Worm (Caenorhabditis elegans) whole organism, L3 larva: Measurements from ENCODE around the gene fars-3.

Source experiments
- R02D3.7 ChIP-seq: fragments of 150-350 bp; optimal IDR thresholded peaks from 2 replicates; lab custom pipeline; 2014; ENCODE audit warnings: missing biosample characterization, missing genetic modification characterization
- ZK546.5 ChIP-seq: sonication (generic microtip); optimal IDR thresholded peaks from 2 replicates; lab custom pipeline; 2017; ENCODE audit warnings: missing biosample characterization, missing genetic modification characterization
- aly-2 ChIP-seq: fragments of 150-350 bp; optimal IDR thresholded peaks from 2 replicates; lab custom pipeline; 2014; ENCODE audit warnings: missing biosample characterization, missing genetic modification characterization
- ama-1 ChIP-seq: fragments of 150-350 bp; optimal IDR thresholded peaks from 2 replicates; lab custom pipeline; 2018
- ceh-16 ChIP-seq: sonication (generic microtip); optimal IDR thresholded peaks from 2 replicates; lab custom pipeline; 2017; ENCODE audit warnings: missing biosample characterization, missing genetic modification characterization
- ceh-28 ChIP-seq: fragments of 150-350 bp; optimal IDR thresholded peaks from 2 replicates; lab custom pipeline; 2014; ENCODE audit warnings: missing biosample characterization, missing genetic modification reagents, missing genetic modification characterization
- ceh-82 ChIP-seq: fragments of 150-350 bp; optimal IDR thresholded peaks from 2 replicates; lab custom pipeline; 2014; ENCODE audit warnings: missing biosample characterization, missing genetic modification characterization
- ceh-9 ChIP-seq: sonication (generic microtip); optimal IDR thresholded peaks from 2 replicates; lab custom pipeline; 2018; ENCODE audit warnings: missing biosample characterization, missing genetic modification characterization
- daf-12 ChIP-seq: fragments of 150-350 bp; optimal IDR thresholded peaks from 2 replicates; lab custom pipeline; 2014; ENCODE audit warnings: missing biosample characterization, missing genetic modification reagents, missing genetic modification characterization
- egl-27 ChIP-seq: sonication (generic microtip); optimal IDR thresholded peaks from 4 replicates; lab custom pipeline; 2017; ENCODE audit warnings: missing biosample characterization, missing genetic modification reagents, missing genetic modification characterization
- egl-5 ChIP-seq: fragments of 150-350 bp; optimal IDR thresholded peaks from 2 replicates; lab custom pipeline; 2017; ENCODE audit warnings: missing biosample characterization, missing genetic modification reagents, missing genetic modification characterization, inconsistent platforms
- elt-1 ChIP-seq: fragments of 150-350 bp; optimal IDR thresholded peaks from 2 replicates; lab custom pipeline; 2014; ENCODE audit warnings: missing biosample characterization, missing genetic modification characterization
- elt-2 ChIP-seq: sonication (generic microtip); optimal IDR thresholded peaks from 2 replicates; lab custom pipeline; 2016; ENCODE audit warnings: missing genetic modification reagents, mild to moderate bottlenecking, missing genetic modification characterization, missing compliant biosample characterization
- elt-3 ChIP-seq, 3 experiments: fragments of 150-350 bp in 1 of 3; sonication (generic microtip) in 2 of 3; optimal IDR thresholded peaks; 2 replicates in 2 of 3; 4 replicates in 1 of 3; lab custom pipeline; 2014 to 2017; ENCODE audit warnings: missing biosample characterization in 3 of 3, missing genetic modification characterization in 3 of 3
- eor-1 ChIP-seq, 2 experiments: fragments of 150-350 bp; optimal IDR thresholded peaks; 2 replicates each; lab custom pipeline; 2014 to 2018; ENCODE audit warnings: missing biosample characterization in 2 of 2, missing genetic modification characterization in 2 of 2
- fkh-10 ChIP-seq: sonication (generic microtip); optimal IDR thresholded peaks from 2 replicates; lab custom pipeline; 2017; ENCODE audit warnings: missing biosample characterization, missing genetic modification reagents, missing genetic modification characterization
- fkh-2 ChIP-seq: fragments of 150-350 bp; optimal IDR thresholded peaks from 2 replicates; lab custom pipeline; 2014; ENCODE audit warnings: missing biosample characterization, missing genetic modification reagents, missing genetic modification characterization
- fos-1 ChIP-seq: fragments of 150-350 bp; optimal IDR thresholded peaks from 2 replicates; lab custom pipeline; 2014; ENCODE audit warnings: missing biosample characterization, missing genetic modification characterization
- hmg-11 ChIP-seq: sonication (generic microtip); optimal IDR thresholded peaks from 2 replicates; lab custom pipeline; 2016; ENCODE audit warnings: missing genetic modification characterization, missing compliant biosample characterization
- jun-1 ChIP-seq: fragments of 150-350 bp; optimal IDR thresholded peaks from 2 replicates; lab custom pipeline; 2014; ENCODE audit warnings: missing biosample characterization, missing genetic modification reagents, missing genetic modification characterization
- lin-15B ChIP-seq: fragments of 150-350 bp; optimal IDR thresholded peaks from 2 replicates; lab custom pipeline; 2014; ENCODE audit warnings: missing biosample characterization, missing genetic modification characterization
- lin-39 ChIP-seq: fragments of 150-350 bp; optimal IDR thresholded peaks from 2 replicates; lab custom pipeline; 2018; ENCODE audit warnings: missing biosample characterization, missing genetic modification reagents, missing genetic modification characterization
- lsy-12 ChIP-seq: sonication (generic microtip); optimal IDR thresholded peaks from 2 replicates; lab custom pipeline; 2016; ENCODE audit warnings: mild to moderate bottlenecking, missing genetic modification characterization, missing compliant biosample characterization
- mdl-1 ChIP-seq: fragments of 150-350 bp; optimal IDR thresholded peaks from 2 replicates; lab custom pipeline; 2014; ENCODE audit warnings: missing biosample characterization, missing genetic modification characterization
- mml-1 ChIP-seq: fragments of 150-350 bp; sonication (generic microtip); optimal IDR thresholded peaks from 3 replicates; lab custom pipeline; 2014; ENCODE audit warnings: missing biosample characterization, missing genetic modification characterization
- nfya-1 ChIP-seq: sonication (generic microtip); optimal IDR thresholded peaks from 2 replicates; lab custom pipeline; 2017; ENCODE audit warnings: missing genetic modification characterization, mild to moderate bottlenecking, missing compliant biosample characterization, antibody characterized with exemption, moderate library complexity; ENCODE audit not compliant: insufficient read depth
- nhr-11 ChIP-seq: fragments of 150-350 bp; optimal IDR thresholded peaks from 2 replicates; lab custom pipeline; 2014; ENCODE audit warnings: missing biosample characterization, missing genetic modification characterization
- nhr-12 ChIP-seq: fragments of 150-350 bp; optimal IDR thresholded peaks from 2 replicates; lab custom pipeline; 2014; ENCODE audit warnings: missing biosample characterization, missing genetic modification characterization
- nhr-23 ChIP-seq: fragments of 150-350 bp; optimal IDR thresholded peaks from 2 replicates; lab custom pipeline; 2014; ENCODE audit warnings: missing biosample characterization, missing genetic modification reagents, missing genetic modification characterization
- nhr-237 ChIP-seq: fragments of 150-350 bp; optimal IDR thresholded peaks from 2 replicates; lab custom pipeline; 2014; ENCODE audit warnings: missing biosample characterization, missing genetic modification characterization
- nhr-25 ChIP-seq: sonication (generic microtip); optimal IDR thresholded peaks from 2 replicates; lab custom pipeline; 2017; ENCODE audit warnings: missing biosample characterization, missing genetic modification characterization
- nhr-28 ChIP-seq: fragments of 150-350 bp; optimal IDR thresholded peaks from 2 replicates; lab custom pipeline; 2014; ENCODE audit warnings: missing biosample characterization, missing genetic modification characterization
- nhr-43 ChIP-seq: sonication (generic microtip); optimal IDR thresholded peaks from 2 replicates; lab custom pipeline; 2016; ENCODE audit warnings: mild to moderate bottlenecking, missing genetic modification characterization, missing compliant biosample characterization; ENCODE audit not compliant: poor library complexity, severe bottlenecking
- nhr-67 ChIP-seq: fragments of 150-350 bp; optimal IDR thresholded peaks from 2 replicates; lab custom pipeline; 2014; ENCODE audit warnings: missing biosample characterization, missing genetic modification characterization
- nhr-76 ChIP-seq: fragments of 150-350 bp; sonication (generic microtip); optimal IDR thresholded peaks from 5 replicates; lab custom pipeline; 2014; ENCODE audit warnings: missing biosample characterization, missing genetic modification characterization
- nhr-77 ChIP-seq: fragments of 150-350 bp; optimal IDR thresholded peaks from 2 replicates; lab custom pipeline; 2014; ENCODE audit warnings: missing biosample characterization, missing genetic modification characterization
- pha-4 ChIP-seq: fragments of 150-350 bp; optimal IDR thresholded peaks from 2 replicates; lab custom pipeline; 2014; ENCODE audit warnings: missing biosample characterization, missing genetic modification reagents, missing genetic modification characterization
- pqm-1 ChIP-seq: fragments of 150-350 bp; optimal IDR thresholded peaks from 2 replicates; lab custom pipeline; 2017; ENCODE audit warnings: missing biosample characterization, missing genetic modification characterization, inconsistent platforms
- sea-2 ChIP-seq: fragments of 150-350 bp; sonication (generic microtip); optimal IDR thresholded peaks from 4 replicates; lab custom pipeline; 2014; ENCODE audit warnings: missing biosample characterization, missing genetic modification reagents, missing genetic modification characterization
- skn-1 ChIP-seq: fragments of 150-350 bp; optimal IDR thresholded peaks from 2 replicates; lab custom pipeline; 2014; ENCODE audit warnings: missing biosample characterization, missing genetic modification characterization
- snpc-4 ChIP-seq: fragments of 150-350 bp; optimal IDR thresholded peaks from 2 replicates; lab custom pipeline; 2014; ENCODE audit warnings: missing biosample characterization, missing genetic modification characterization
- tbx-2 ChIP-seq: sonication (generic microtip); optimal IDR thresholded peaks from 2 replicates; lab custom pipeline; 2016; ENCODE audit warnings: mild to moderate bottlenecking, missing genetic modification characterization, missing compliant biosample characterization
- unc-39 ChIP-seq: sonication (generic microtip); optimal IDR thresholded peaks from 4 replicates; lab custom pipeline; 2017; ENCODE audit warnings: missing biosample characterization, missing genetic modification characterization
- unc-62 ChIP-seq: fragments of 150-350 bp; sonication (generic microtip); optimal IDR thresholded peaks from 4 replicates; lab custom pipeline; 2014; ENCODE audit warnings: missing biosample characterization, missing genetic modification reagents, missing genetic modification characterization
- zag-1 ChIP-seq: fragments of 150-350 bp; optimal IDR thresholded peaks from 2 replicates; lab custom pipeline; 2014; ENCODE audit warnings: missing biosample characterization, missing genetic modification characterization
- ztf-11 ChIP-seq: fragments of 150-350 bp; optimal IDR thresholded peaks from 2 replicates; lab custom pipeline; 2014; ENCODE audit warnings: missing biosample characterization, missing genetic modification characterization
- ztf-4 ChIP-seq: fragments of 150-350 bp; optimal IDR thresholded peaks from 2 replicates; lab custom pipeline; 2014; ENCODE audit warnings: missing biosample characterization, missing genetic modification characterization

The fars-3 gene

DNA sequence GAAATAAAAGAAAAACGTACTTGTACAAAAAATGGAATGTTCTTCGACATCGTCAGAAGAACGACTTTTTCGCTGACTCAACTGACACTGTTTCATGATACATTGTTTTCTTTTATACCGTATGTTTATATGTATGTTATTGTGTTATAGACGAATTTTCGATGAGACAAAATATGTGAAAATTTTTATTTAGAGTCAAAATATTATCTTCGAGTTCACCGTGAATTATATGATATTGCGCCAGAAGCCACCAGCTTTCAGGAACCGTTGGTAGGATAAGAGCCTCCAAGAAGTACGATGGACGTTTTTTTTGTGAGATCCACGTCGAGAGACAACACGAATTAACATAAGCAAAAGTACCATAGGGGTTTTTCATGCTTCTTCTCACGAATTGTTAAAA lies 8.6 kb upstream of the fars-3 start, which contains the start of gene F22B5.6:
F22B5.6 (minus strand) TSS at position 101 of the 400 bp plus-strand sequence.
- TF ChIP-seq egl-5 (tag; lab: Kevin White, UChicago) (no peak), nhr-237 (tag; lab: Kevin White, UChicago) (no peak), elt-1 (tag; lab: Kevin White, UChicago) (no peak), ztf-11 (tag; lab: Kevin White, UChicago) (no peak), fkh-10 (GFP tag; lab: Kevin White, UChicago) (no peak), lsy-12 (tag; lab: Kevin White, UChicago) (no peak), R02D3.7 (no peak), fkh-2 (no peak), jun-1 (no peak), pqm-1 (tag; lab: Kevin White, UChicago) (no peak), mml-1 (no peak)

DNA sequence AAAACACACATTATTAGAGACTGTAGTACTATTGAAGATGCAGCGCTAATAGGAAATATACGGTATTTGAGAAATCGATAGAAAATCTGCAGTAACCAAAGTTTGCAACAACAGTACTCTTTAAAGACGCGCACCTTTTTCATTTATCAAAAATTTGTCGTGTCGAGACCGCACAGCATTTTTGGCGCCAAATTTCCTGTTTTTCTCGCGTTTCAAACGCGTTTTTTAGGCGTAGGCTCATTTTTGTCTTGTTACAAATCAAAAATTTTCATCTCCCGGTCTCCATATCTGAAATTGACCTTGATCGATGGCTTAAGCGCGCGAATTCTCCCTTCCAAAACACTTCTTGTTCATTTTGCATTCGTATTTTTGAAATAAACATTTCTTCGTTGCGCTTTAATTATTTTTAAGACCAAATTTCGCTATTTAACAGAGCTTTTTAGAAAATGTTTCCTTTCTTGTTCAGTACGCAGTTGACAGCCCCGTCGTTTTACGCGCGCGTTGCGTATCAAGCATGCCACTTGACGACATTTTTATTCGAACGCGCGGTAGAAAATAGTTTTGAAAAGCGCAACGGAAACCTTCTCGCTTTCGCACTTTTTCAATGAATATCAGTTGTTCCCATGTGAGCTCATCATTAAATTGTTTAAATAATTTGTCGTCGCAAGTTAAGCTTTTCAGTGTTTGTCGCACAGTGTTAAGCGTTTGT lies 7.8 kb upstream of the fars-3 start:
- no peak for TF ChIP-seq lsy-12 (tag; lab: Kevin White, UChicago)
- TF ChIP-seq ceh-9: no peak
- no peak for TF ChIP-seq ceh-28 (tag; lab: Kevin White, UChicago)
- TF ChIP-seq elt-3 (tag; optimal IDR thresholded peaks at IDR 0.05; lab: Kevin White, UChicago): no peak
- TF ChIP-seq R02D3.7: no peak
- no peak for TF ChIP-seq mml-1
- no peak for TF ChIP-seq nfya-1 (tag; lab: Kevin White, UChicago)

ce11 chrII:8457438-8457837 lies 7.2 kb upstream of the fars-3 start, which contains the start of gene zyg-9:
zyg-9 (plus strand) TSS chrII:8457818.
- no peak for TF ChIP-seq R02D3.7
- TF ChIP-seq nhr-11 (tag; lab: Kevin White, UChicago): no peak
- TF ChIP-seq aly-2 (tag; lab: Kevin White, UChicago): no peak
- TF ChIP-seq nhr-23: peak; percentile 14
- TF ChIP-seq fkh-10 (GFP tag; lab: Kevin White, UChicago): no peak
- TF ChIP-seq pha-4 (tag; lab: Kevin White, UChicago): peak; percentile 20
- TF ChIP-seq skn-1 (tag; lab: Kevin White, UChicago): no peak
- no peak for TF ChIP-seq ztf-4
- TF ChIP-seq unc-62 (GFP tag; lab: Kevin White, UChicago): no peak
- no peak for TF ChIP-seq nhr-237 (tag; lab: Kevin White, UChicago)
- no peak for TF ChIP-seq lsy-12 (tag; lab: Kevin White, UChicago)
- no peak for TF ChIP-seq ceh-16 (tag; lab: Kevin White, UChicago)
- TF ChIP-seq nhr-25: no peak
- TF ChIP-seq elt-3 (tag; optimal IDR thresholded peaks at IDR 0.05; lab: Kevin White, UChicago): no peak
- no peak for TF ChIP-seq nhr-12
- TF ChIP-seq nhr-67 (tag; lab: Kevin White, UChicago): no peak
- peak; percentile 39 for TF ChIP-seq nfya-1 (tag; lab: Kevin White, UChicago)
- no peak for TF ChIP-seq snpc-4 (tag; lab: Kevin White, UChicago)
- no peak for TF ChIP-seq ceh-82 (tag; lab: Kevin White, UChicago)
- peak; percentile 54 for TF ChIP-seq lin-39
- TF ChIP-seq lin-15B (tag; lab: Kevin White, UChicago): peak; percentile 34
- TF ChIP-seq fkh-2: no peak
- no peak for TF ChIP-seq jun-1
- no peak for TF ChIP-seq daf-12 (tag; lab: Kevin White, UChicago)
- no peak for TF ChIP-seq mml-1
- TF ChIP-seq ZK546.5: no peak
- TF ChIP-seq nhr-43 (tag; lab: Kevin White, UChicago): no peak
- no peak for TF ChIP-seq fos-1
- TF ChIP-seq ceh-9: no peak
- no peak for TF ChIP-seq sea-2 (GFP tag; lab: Kevin White, UChicago)
- TF ChIP-seq ceh-28 (tag; lab: Kevin White, UChicago): peak; percentile 32
- TF ChIP-seq unc-39 (tag; lab: Kevin White, UChicago): no peak
- no peak for TF ChIP-seq ztf-11 (tag; lab: Kevin White, UChicago)
- no peak for TF ChIP-seq pqm-1 (tag; lab: Kevin White, UChicago)
- no peak for TF ChIP-seq egl-27
- TF ChIP-seq tbx-2: no peak
- TF ChIP-seq elt-1 (tag; lab: Kevin White, UChicago): no peak
- no peak for TF ChIP-seq eor-1 (tag; optimal IDR thresholded peaks at IDR 0.05; lab: Kevin White, UChicago)
- no peak for TF ChIP-seq nhr-77 (tag; lab: Kevin White, UChicago)
- no peak for TF ChIP-seq elt-2 (tag; lab: Kevin White, UChicago)
- no peak for TF ChIP-seq zag-1 (tag; lab: Kevin White, UChicago)
- TF ChIP-seq nhr-76 (tag; lab: Kevin White, UChicago): no peak
- no peak for TF ChIP-seq egl-5 (tag; lab: Kevin White, UChicago)
- no peak for TF ChIP-seq mdl-1 (tag; lab: Kevin White, UChicago)
- no peak for TF ChIP-seq ama-1
- TF ChIP-seq nhr-28 (tag; lab: Kevin White, UChicago): no peak
- peak; percentile 33 for TF ChIP-seq hmg-11 (tag; lab: Kevin White, UChicago)
